Fruit fly (Drosophila melanogaster) Kc167 (cell line): ENCODE data around the gene CG31343.

Source experiments
- Myc ChIP-seq: fragments of >200 bp; optimal IDR thresholded peaks from 2 replicates; lab custom pipeline; 2017; ENCODE audit warnings: missing external identifiers
- h ChIP-seq: fragments of >200 bp; optimal IDR thresholded peaks from 3 replicates; lab custom pipeline; 2018; ENCODE audit warnings: missing external identifiers
- insv ChIP-seq: fragments of >200 bp; optimal IDR thresholded peaks from 3 replicates; lab custom pipeline; 2018; ENCODE audit warnings: missing external identifiers
- psq ChIP-seq: fragments of >200 bp; optimal IDR thresholded peaks from 2 replicates; lab custom pipeline; 2017; ENCODE audit warnings: missing external identifiers
- ttk ChIP-seq: sonication (Bioruptor generic); optimal IDR thresholded peaks from 2 replicates; lab custom pipeline; 2017; ENCODE audit warnings: missing external identifiers

- TF ChIP-seq insv (lab: Kevin White, UChicago), result no peak
- TF ChIP-seq psq, result no peak
- no peak for TF ChIP-seq Myc
- TF ChIP-seq h, result no peak
- no peak for TF ChIP-seq ttk
Observed at dm6 chr3R:21757550-21757949, 12.5 kb downstream of the CG31343 start.
